Fruit fly (Drosophila melanogaster): Measurements from ENCODE around the gene CG14435.

CG14435 gene

dm6 chrX:6865039-6865438 lies 21.3 kb upstream of the CG14435 start:
- TF ChIP-seq so (GFP tag; IDR thresholded peaks at IDR 0.05): no peak
- TF ChIP-seq Kr (GFP tag; optimal IDR thresholded peaks at IDR 0.05): no peak
- no peak for TF ChIP-seq gsb (GFP tag; IDR thresholded peaks at IDR 0.05)
- TF ChIP-seq HLH4C (GFP tag; IDR thresholded peaks at IDR 0.05; ENCODE audit: partially characterized antibody): no peak
- no peak for TF ChIP-seq MTF-1 (GFP tag; optimal IDR thresholded peaks at IDR 0.05; ENCODE audit: borderline replicate concordance)
- TF ChIP-seq crol (GFP tag; IDR thresholded peaks at IDR 0.05): peak; percentile 80
- no peak for TF ChIP-seq cg (GFP tag; optimal IDR thresholded peaks at IDR 0.05)
- TF ChIP-seq Dek (tag; optimal IDR thresholded peaks at IDR 0.05): no peak
- TF ChIP-seq Ets65A (GFP tag): peak; percentile 41
- TF ChIP-seq Poxn (GFP tag; IDR thresholded peaks at IDR 0.05): no peak
- TF ChIP-seq Hmr (GFP tag; optimal IDR thresholded peaks at IDR 0.05): no peak
- no peak for TF ChIP-seq CG14860 (GFP tag; IDR thresholded peaks at IDR 0.05; ENCODE audit: partially characterized antibody)
- no peak for TF ChIP-seq dimm (GFP tag; IDR thresholded peaks at IDR 0.05)
- no peak for TF ChIP-seq CG12769 (tag; optimal IDR thresholded peaks at IDR 0.05)
- no peak for TF ChIP-seq HLH3B (GFP tag; IDR thresholded peaks at IDR 0.05)
- TF ChIP-seq Atf3 (GFP tag; optimal IDR thresholded peaks at IDR 0.05): no peak
- no peak for TF ChIP-seq CG10209 (GFP tag; optimal IDR thresholded peaks at IDR 0.05)
- TF ChIP-seq Rfx (GFP tag; IDR thresholded peaks at IDR 0.05): no peak
- TF ChIP-seq sr (GFP tag; IDR thresholded peaks at IDR 0.05): 0 out of 3 replicates have a peak, but pooled peaks have one; percentile 44
- TF ChIP-seq eyg (GFP tag; optimal IDR thresholded peaks at IDR 0.05): no peak
- TF ChIP-seq CG8089 (GFP tag; optimal IDR thresholded peaks at IDR 0.05): no peak
- no peak for TF ChIP-seq tio (GFP tag; optimal IDR thresholded peaks at IDR 0.05)
- TF ChIP-seq CG32772 (GFP tag; IDR thresholded peaks at IDR 0.05): 0 out of 2 replicates have a peak, but pooled peaks have one; percentile 9
- TF ChIP-seq Hr3 (GFP tag; optimal IDR thresholded peaks at IDR 0.05): no peak
- TF ChIP-seq fd3F (GFP tag; optimal IDR thresholded peaks at IDR 0.05): no peak
- TF ChIP-seq Scr (GFP tag; IDR thresholded peaks at IDR 0.05; ENCODE audit: partially characterized antibody): no peak
- no peak for TF ChIP-seq chn (GFP tag; optimal IDR thresholded peaks at IDR 0.05)
- no peak for TF ChIP-seq CG7839 (tag; optimal IDR thresholded peaks at IDR 0.05)
- TF ChIP-seq D19A (tag; optimal IDR thresholded peaks at IDR 0.05): peak; percentile 52
- TF ChIP-seq CHES-1-like (GFP tag; optimal IDR thresholded peaks at IDR 0.05): no peak
- peak; percentile 30 for TF ChIP-seq gcm (GFP tag; optimal IDR thresholded peaks at IDR 0.05)
- TF ChIP-seq Hr78 (GFP tag; optimal IDR thresholded peaks at IDR 0.05): peak in 1 of 2 experiments; percentile 66
- no peak for TF ChIP-seq CG6254 (GFP tag; optimal IDR thresholded peaks at IDR 0.05)
- TF ChIP-seq CG9215 (GFP tag; IDR thresholded peaks at IDR 0.05): no peak
- no peak for TF ChIP-seq MBD-R2 (GFP tag; IDR thresholded peaks at IDR 0.05)
- no peak for TF ChIP-seq CG31365 (tag; optimal IDR thresholded peaks at IDR 0.05)
- no peak for TF ChIP-seq CG12299 (tag; optimal IDR thresholded peaks at IDR 0.05)
- TF ChIP-seq CG13123 (GFP tag; optimal IDR thresholded peaks at IDR 0.05): no peak
- TF ChIP-seq her (GFP tag; optimal IDR thresholded peaks at IDR 0.05): no peak
- TF ChIP-seq CG13296 (GFP tag; optimal IDR thresholded peaks at IDR 0.05): no peak
- TF ChIP-seq stc (GFP tag; IDR thresholded peaks at IDR 0.05): no peak
- no peak for TF ChIP-seq tin (GFP tag; optimal IDR thresholded peaks at IDR 0.05)
- no peak for TF ChIP-seq CG13894 (tag; optimal IDR thresholded peaks at IDR 0.05)
- TF ChIP-seq sqz (GFP tag; optimal IDR thresholded peaks at IDR 0.05): no peak
- TF ChIP-seq Adf1 (GFP tag; IDR thresholded peaks at IDR 0.05): no peak
- no peak for TF ChIP-seq HmgZ (tag; optimal IDR thresholded peaks at IDR 0.05)
- no peak for TF ChIP-seq CG1647 (GFP tag; optimal IDR thresholded peaks at IDR 0.05)
- no peak for TF ChIP-seq CG34422 (GFP tag; IDR thresholded peaks at IDR 0.05)
- no peak for TF ChIP-seq Med (GFP tag)

All from whole organism, embryonic.